In the genomic region with DNA sequence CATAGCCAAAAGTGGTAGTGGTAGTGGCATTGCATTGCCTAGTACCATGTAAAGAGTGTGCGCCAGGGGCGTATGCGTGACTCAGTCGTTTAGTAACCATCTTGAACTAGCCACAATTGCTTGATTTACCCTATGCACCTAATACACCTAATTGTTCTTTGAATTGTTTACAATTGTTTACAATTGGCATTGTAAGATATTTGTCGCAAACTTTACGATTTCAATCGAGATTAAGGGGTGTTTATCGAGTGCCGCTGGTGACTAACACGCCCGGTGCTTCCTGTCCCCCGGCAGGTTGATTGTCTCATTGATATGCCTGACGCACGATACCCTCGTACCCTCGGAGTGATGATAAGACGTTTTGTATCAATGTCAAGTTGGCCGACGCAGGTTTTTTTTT, we compare ENCODE assay signal across 1 fruit fly cellular context.
TF ChIP-seq lines count a peak whose summit lies in the region.

No protein-coding gene starts in this region.

TF ChIP-seq in whole organism, embryonic, 481 proteins besides CTCF, POLR2A, EP300 and RAD21 (continued from another document and continues in another):
- TF ChIP-seq p53 (GFP tag; optimal IDR thresholded peaks at IDR 0.05; lab: Kevin White, UChicago) (no peak), Sox102F (GFP tag; optimal IDR thresholded peaks at IDR 0.05; lab: Kevin White, UChicago) (peak; percentile 67), CG12219 (GFP tag; optimal IDR thresholded peaks at IDR 0.05; lab: Kevin White, UChicago) (peak; percentile 56), Lim3 (GFP tag; IDR thresholded peaks at IDR 0.05; lab: Robert Waterston, UW) (peak; percentile 33; the same call in 1 of the 2 replicates), CG12391 (tag; optimal IDR thresholded peaks at IDR 0.05; lab: Kevin White, UChicago) (peak; percentile 45), Med (GFP tag; lab: Kevin White, UChicago) (peak; percentile 80), CG2678 (tag; optimal IDR thresholded peaks at IDR 0.05; lab: Kevin White, UChicago) (peak; percentile 33), gsb-n (tag; optimal IDR thresholded peaks at IDR 0.05; lab: Kevin White, UChicago) (no peak), zen2 (GFP tag; IDR thresholded peaks at IDR 0.05; lab: Robert Waterston, UW; ENCODE audit: partially characterized antibody) (no peak), z (GFP tag; IDR thresholded peaks at IDR 0.05; lab: Robert Waterston, UW) (no peak), Hr78 (GFP tag; optimal IDR thresholded peaks at IDR 0.05; lab: Kevin White, UChicago) (peak in 1 of 2 experiments; percentile 31), Myb (GFP tag; optimal IDR thresholded peaks at IDR 0.05; lab: Kevin White, UChicago) (peak; percentile 15), CG31224 (GFP tag; IDR thresholded peaks at IDR 0.05; lab: Robert Waterston, UW) (no peak), Drgx (GFP tag; IDR thresholded peaks at IDR 0.05; lab: Robert Waterston, UW) (peak; percentile 60), da (GFP tag; optimal IDR thresholded peaks at IDR 0.05; lab: Kevin White, UChicago) (no peak), CG14014 (GFP tag; IDR thresholded peaks at IDR 0.05; lab: Robert Waterston, UW) (no peak), CG30403 (GFP tag; optimal IDR thresholded peaks at IDR 0.05; lab: Kevin White, UChicago) (peak; percentile 40), CG5180 (GFP tag; optimal IDR thresholded peaks at IDR 0.05; lab: Kevin White, UChicago) (peak; percentile 9), tgo (GFP tag; IDR thresholded peaks at IDR 0.05; lab: Robert Waterston, UW) (peak; percentile 76), H15 (GFP tag; IDR thresholded peaks at IDR 0.05; lab: Robert Waterston, UW) (0 out of 3 replicates have a peak, but pooled peaks have one; percentile 56), CG4360 (GFP tag; IDR thresholded peaks at IDR 0.05; lab: Robert Waterston, UW) (no peak), grn (GFP tag; optimal IDR thresholded peaks at IDR 0.05; lab: Kevin White, UChicago) (peak; percentile 62), stc (GFP tag; IDR thresholded peaks at IDR 0.05; lab: Robert Waterston, UW) (peak; percentile 69), CG14050 (GFP tag; IDR thresholded peaks at IDR 0.05; lab: Robert Waterston, UW) (peak; percentile 62; the same call in 2 of the 3 replicates), CG6765 (GFP tag; optimal IDR thresholded peaks at IDR 0.05; lab: Kevin White, UChicago) (no peak), CG9215 (GFP tag; IDR thresholded peaks at IDR 0.05; lab: Robert Waterston, UW) (peak; percentile 45), CG3838 (GFP tag; optimal IDR thresholded peaks at IDR 0.05; lab: Kevin White, UChicago) (no peak), CG14860 (GFP tag; IDR thresholded peaks at IDR 0.05; lab: Robert Waterston, UW; ENCODE audit: partially characterized antibody) (no peak), Pdp1 (GFP tag; optimal IDR thresholded peaks at IDR 0.05; lab: Kevin White, UChicago) (peak; percentile 33 to 42), CG3726 (GFP tag; IDR thresholded peaks at IDR 0.05; lab: Robert Waterston, UW) (no peak), CG9609 (GFP tag; optimal IDR thresholded peaks at IDR 0.05; lab: Kevin White, UChicago) (peak; percentile 59), CG10959 (GFP tag; IDR thresholded peaks at IDR 0.05; lab: Robert Waterston, UW) (no peak), Xbp1 (GFP tag; optimal IDR thresholded peaks at IDR 0.05; lab: Kevin White, UChicago) (peak; percentile 58), row (GFP tag; IDR thresholded peaks at IDR 0.05; lab: Robert Waterston, UW) (peak; percentile 86), CG17359 (tag; optimal IDR thresholded peaks at IDR 0.05; lab: Kevin White, UChicago) (no peak), dysf (GFP tag; IDR thresholded peaks at IDR 0.05; lab: Robert Waterston, UW) (peak; percentile 77), run (tag; optimal IDR thresholded peaks at IDR 0.05; lab: Kevin White, UChicago) (peak; percentile 1), Elba2 (GFP tag; optimal IDR thresholded peaks at IDR 0.05; lab: Kevin White, UChicago) (no peak), CG34422 (GFP tag; IDR thresholded peaks at IDR 0.05; lab: Robert Waterston, UW) (peak; percentile 90), CG43689 (GFP tag; IDR thresholded peaks at IDR 0.05; lab: Robert Waterston, UW) (0 out of 2 replicates have a peak, but pooled peaks have one; percentile 13), CG1529 (GFP tag; optimal IDR thresholded peaks at IDR 0.05; lab: Kevin White, UChicago) (peak; percentile 21), seq (GFP tag; IDR thresholded peaks at IDR 0.05; lab: Robert Waterston, UW) (0 out of 2 replicates have a peak, but pooled peaks have one; percentile 13), CG2120 (GFP tag; optimal IDR thresholded peaks at IDR 0.05; lab: Kevin White, UChicago) (peak; percentile 35), zfh1 (GFP tag; IDR thresholded peaks at IDR 0.05; lab: Robert Waterston, UW) (no peak), Side (GFP tag; optimal IDR thresholded peaks at IDR 0.05; lab: Kevin White, UChicago) (peak; percentile 22), CG11093 (GFP tag; IDR thresholded peaks at IDR 0.05; lab: Robert Waterston, UW) (peak; percentile 60; the same call in 1 of the 3 replicates), CoRest (tag; optimal IDR thresholded peaks at IDR 0.05; lab: Kevin White, UChicago) (peak; percentile 68), Rfx (GFP tag; IDR thresholded peaks at IDR 0.05; lab: Robert Waterston, UW) (peak; percentile 66), CG11723 (GFP tag; optimal IDR thresholded peaks at IDR 0.05; lab: Kevin White, UChicago) (peak; percentile 10), insv (GFP tag; optimal IDR thresholded peaks at IDR 0.05; lab: Kevin White, UChicago) (no peak), lmd (GFP tag; IDR thresholded peaks at IDR 0.05; lab: Robert Waterston, UW) (peak; percentile 64), ham (GFP tag; IDR thresholded peaks at IDR 0.05; lab: Robert Waterston, UW) (no peak), nerfin-1 (tag; optimal IDR thresholded peaks at IDR 0.05; lab: Kevin White, UChicago) (peak; percentile 18), Gsc (GFP tag; IDR thresholded peaks at IDR 0.05; lab: Robert Waterston, UW) (no peak), CG32532 (GFP tag; IDR thresholded peaks at IDR 0.05; lab: Robert Waterston, UW) (peak; percentile 43; the same call in 1 of the 2 replicates), otp (GFP tag; IDR thresholded peaks at IDR 0.05; lab: Robert Waterston, UW) (0 out of 3 replicates have a peak, but pooled peaks have one; percentile 15), CG18011 (GFP tag; optimal IDR thresholded peaks at IDR 0.05; lab: Kevin White, UChicago) (no peak), fd102C (GFP tag; optimal IDR thresholded peaks at IDR 0.05; lab: Kevin White, UChicago) (no peak), E2f2 (GFP tag; IDR thresholded peaks at IDR 0.05; lab: Robert Waterston, UW) (peak; percentile 48; the same call in 1 of the 2 replicates), dmrt99B (tag; optimal IDR thresholded peaks at IDR 0.05; lab: Kevin White, UChicago) (peak; percentile 59), sens (GFP tag; lab: Kevin White, UChicago) (peak; percentile 83), CG7839 (tag; optimal IDR thresholded peaks at IDR 0.05; lab: Kevin White, UChicago) (peak; percentile 60), B-H1 (GFP tag; IDR thresholded peaks at IDR 0.05; lab: Robert Waterston, UW) (no peak), CG2889 (GFP tag; IDR thresholded peaks at IDR 0.05; lab: Robert Waterston, UW) (0 out of 3 replicates have a peak, but pooled peaks have one; percentile 28), toy (GFP tag; IDR thresholded peaks at IDR 0.05; lab: Robert Waterston, UW) (no peak), az2 (GFP tag; optimal IDR thresholded peaks at IDR 0.05; lab: Kevin White, UChicago) (peak; percentile 25), bsh (GFP tag; optimal IDR thresholded peaks at IDR 0.05; lab: Kevin White, UChicago) (peak in 1 of 2 experiments; percentile 42), CG11085 (GFP tag; IDR thresholded peaks at IDR 0.05; lab: Robert Waterston, UW) (no peak), CG1603 (tag; optimal IDR thresholded peaks at IDR 0.05; lab: Kevin White, UChicago) (peak; percentile 52), CrebB (tag; optimal IDR thresholded peaks at IDR 0.05; lab: Kevin White, UChicago) (no peak), Hmr (GFP tag; optimal IDR thresholded peaks at IDR 0.05; lab: Kevin White, UChicago) (peak; percentile 7), CG17328 (GFP tag; IDR thresholded peaks at IDR 0.05; lab: Robert Waterston, UW) (0 out of 2 replicates have a peak, but pooled peaks have one; percentile 23), bab2 (GFP tag; optimal IDR thresholded peaks at IDR 0.05; lab: Kevin White, UChicago) (peak; percentile 33), sug (tag; optimal IDR thresholded peaks at IDR 0.05; lab: Kevin White, UChicago) (peak; percentile 62), CG1233 (GFP tag; optimal IDR thresholded peaks at IDR 0.05; lab: Kevin White, UChicago) (no peak), CG9797 (GFP tag; optimal IDR thresholded peaks at IDR 0.05; lab: Kevin White, UChicago) (no peak), jigr1 (GFP tag; IDR thresholded peaks at IDR 0.05; lab: Robert Waterston, UW) (peak; percentile 72; the same call in 1 of the 3 replicates), ind (GFP tag; optimal IDR thresholded peaks at IDR 0.05; lab: Kevin White, UChicago) (no peak), CG7786 (GFP tag; optimal IDR thresholded peaks at IDR 0.05; lab: Kevin White, UChicago) (no peak), ash1 (GFP tag; optimal IDR thresholded peaks at IDR 0.05; lab: Kevin White, UChicago) (no peak), E2f1 (GFP tag; IDR thresholded peaks at IDR 0.05; lab: Robert Waterston, UW) (peak; percentile 59), BEAF-32 (GFP tag; optimal IDR thresholded peaks at IDR 0.05; lab: Kevin White, UChicago) (no peak), Ravus (GFP tag; IDR thresholded peaks at IDR 0.05; lab: Robert Waterston, UW) (no peak), CG8924 (tag; optimal IDR thresholded peaks at IDR 0.05; lab: Kevin White, UChicago) (peak; percentile 9), Dek (tag; optimal IDR thresholded peaks at IDR 0.05; lab: Kevin White, UChicago) (peak; percentile 16), CG15269 (tag; optimal IDR thresholded peaks at IDR 0.05; lab: Kevin White, UChicago) (peak; percentile 67), CG11398 (GFP tag; optimal IDR thresholded peaks at IDR 0.05; lab: Kevin White, UChicago) (peak; percentile 20), unpg (GFP tag; optimal IDR thresholded peaks at IDR 0.05; lab: Kevin White, UChicago) (peak; percentile 46), CG11504 (tag; optimal IDR thresholded peaks at IDR 0.05; lab: Kevin White, UChicago) (peak; percentile 59), CG4404 (GFP tag; IDR thresholded peaks at IDR 0.05; lab: Robert Waterston, UW) (peak; percentile 63), wek (GFP tag; optimal IDR thresholded peaks at IDR 0.05; lab: Kevin White, UChicago) (peak; percentile 8), CG4730 (GFP tag; IDR thresholded peaks at IDR 0.05; lab: Robert Waterston, UW) (0 out of 2 replicates have a peak, but pooled peaks have one; percentile 18), kay (GFP tag; optimal IDR thresholded peaks at IDR 0.05; lab: Kevin White, UChicago) (peak; percentile 47), CG18262 (tag; optimal IDR thresholded peaks at IDR 0.05; lab: Kevin White, UChicago) (peak; percentile 49), Atf3 (GFP tag; optimal IDR thresholded peaks at IDR 0.05; lab: Kevin White, UChicago) (no peak), Poxn (GFP tag; IDR thresholded peaks at IDR 0.05; lab: Robert Waterston, UW) (no peak), dpn (GFP tag; optimal IDR thresholded peaks at IDR 0.05; lab: Kevin White, UChicago) (peak; percentile 41 to 42), CG14710 (tag; optimal IDR thresholded peaks at IDR 0.05; lab: Kevin White, UChicago) (no peak), ttk (GFP tag; IDR thresholded peaks at IDR 0.05; lab: Robert Waterston, UW) (0 out of 2 replicates have a peak, but pooled peaks have one; percentile 22), ewg (GFP tag; optimal IDR thresholded peaks at IDR 0.05; lab: Kevin White, UChicago) (peak; percentile 14), luna (GFP tag; optimal IDR thresholded peaks at IDR 0.05; lab: Kevin White, UChicago) (no peak), CG8388 (GFP tag; optimal IDR thresholded peaks at IDR 0.05; lab: Kevin White, UChicago) (peak; percentile 28), CG17361 (GFP tag; IDR thresholded peaks at IDR 0.05; lab: Robert Waterston, UW) (peak; percentile 48; the same call in 2 of the 3 replicates), ERR (GFP tag; optimal IDR thresholded peaks at IDR 0.05; lab: Kevin White, UChicago) (no peak), Hr51 (GFP tag; optimal IDR thresholded peaks at IDR 0.05; lab: Kevin White, UChicago) (peak in 1 of 2 experiments; percentile 75), jing (GFP tag; optimal IDR thresholded peaks at IDR 0.05; lab: Kevin White, UChicago) (peak; percentile 1), CG30020 (tag; optimal IDR thresholded peaks at IDR 0.05; lab: Kevin White, UChicago) (peak; percentile 9), CG31441 (GFP tag; IDR thresholded peaks at IDR 0.05; lab: Robert Waterston, UW) (peak; percentile 55), repo (GFP tag; optimal IDR thresholded peaks at IDR 0.05; lab: Kevin White, UChicago) (no peak), Gug (GFP tag; IDR thresholded peaks at IDR 0.05; lab: Robert Waterston, UW) (peak; percentile 17; the same call in 2 of the 4 replicates), sob (GFP tag; IDR thresholded peaks at IDR 0.05; lab: Robert Waterston, UW) (peak; percentile 35; the same call in 1 of the 2 replicates), CG14441 (GFP tag; IDR thresholded peaks at IDR 0.05; lab: Robert Waterston, UW) (peak; percentile 67), ro (GFP tag; IDR thresholded peaks at IDR 0.05; lab: Robert Waterston, UW) (0 out of 2 replicates have a peak, but pooled peaks have one; percentile 22), H2.0 (GFP tag; IDR thresholded peaks at IDR 0.05; lab: Robert Waterston, UW) (no peak; the same call in 1 of the 2 replicates), ci (GFP tag; IDR thresholded peaks at IDR 0.05; lab: Robert Waterston, UW) (0 out of 3 replicates have a peak, but pooled peaks have one; percentile 61), CG11560 (tag; IDR thresholded peaks at IDR 0.05; lab: Robert Waterston, UW) (no peak), Bdp1 (GFP tag; optimal IDR thresholded peaks at IDR 0.05; lab: Kevin White, UChicago) (peak; percentile 17), Vsx1 (GFP tag; optimal IDR thresholded peaks at IDR 0.05; lab: Kevin White, UChicago) (peak; percentile 12), prd (optimal IDR thresholded peaks at IDR 0.05; lab: Kevin White, UChicago) (no peak), prd (GFP tag; IDR thresholded peaks at IDR 0.05; lab: Robert Waterston, UW) (peak; percentile 56; the same call in 1 of the 3 replicates), CG17385 (GFP tag; optimal IDR thresholded peaks at IDR 0.05; lab: Kevin White, UChicago) (peak; percentile 30), sim (GFP tag; IDR thresholded peaks at IDR 0.05; lab: Robert Waterston, UW) (no peak), lilli (GFP tag; optimal IDR thresholded peaks at IDR 0.05; lab: Kevin White, UChicago) (peak; percentile 32), CG8944 (GFP tag; optimal IDR thresholded peaks at IDR 0.05; lab: Kevin White, UChicago) (peak; percentile 33), YL-1 (GFP tag; optimal IDR thresholded peaks at IDR 0.05; lab: Kevin White, UChicago) (no peak)
